Fruit fly (Drosophila melanogaster) whole organism, embryonic: ENCODE measurements around the gene cbt.
A peak's percentile ranks its signal among the peaks of the same experiment; 100 is the strongest.

ENCODE experiments used
- Adf1 ChIP-seq: fragments of 200-800 bp; sonication (Bioruptor generic); IDR thresholded peaks from 2 replicates; pipeline ENCODE4 v1.3.6; 2022; ENCODE audit warnings: missing biosample characterization, missing genetic modification characterization
- Aef1 ChIP-seq: fragments of 200-800 bp; sonication (Bioruptor generic); IDR thresholded peaks from 3 replicates; pipeline ENCODE4 v1.3.6; 2022; ENCODE audit warnings: missing biosample characterization, missing genetic modification characterization
- Atf3 ChIP-seq: fragments of 200-800 bp; sonication (Bioruptor generic); optimal IDR thresholded peaks from 3 replicates; lab custom pipeline; 2016; ENCODE audit warnings: missing biosample characterization, missing genetic modification characterization
- CG11247 ChIP-seq: fragments of 200-800 bp; sonication (Bioruptor generic); IDR thresholded peaks from 2 replicates; pipeline ENCODE4 v1.3.6; 2022; ENCODE audit warnings: missing biosample characterization, missing genetic modification characterization
- CG12659 ChIP-seq: fragments of 200-800 bp; sonication (Bioruptor generic); optimal IDR thresholded peaks from 3 replicates; lab custom pipeline; 2017; ENCODE audit warnings: mild to moderate bottlenecking, missing biosample characterization, missing genetic modification reagents, missing genetic modification characterization
- CG14710 ChIP-seq: fragments of 200-800 bp; sonication (Bioruptor generic); optimal IDR thresholded peaks from 3 replicates; lab custom pipeline; 2019; ENCODE audit warnings: missing biosample characterization, mild to moderate bottlenecking, missing genetic modification characterization, moderate library complexity
- CG1602 ChIP-seq: fragments of 200-800 bp; sonication (Bioruptor generic); optimal IDR thresholded peaks from 3 replicates; lab custom pipeline; 2016; ENCODE audit warnings: missing biosample characterization, missing genetic modification characterization
- CG1603 ChIP-seq: fragments of 200-800 bp; sonication (Bioruptor generic); optimal IDR thresholded peaks from 2 replicates; lab custom pipeline; 2019; ENCODE audit warnings: missing biosample characterization, mild to moderate bottlenecking, missing genetic modification characterization, moderate library complexity
- CG17328 ChIP-seq: fragments of 200-800 bp; sonication (Bioruptor generic); IDR thresholded peaks from 2 replicates; pipeline ENCODE4 v1.3.6; 2022; ENCODE audit warnings: missing biosample characterization, missing genetic modification characterization
- CG17912 ChIP-seq: fragments of 200-800 bp; sonication (Bioruptor generic); optimal IDR thresholded peaks from 2 replicates; lab custom pipeline; 2018; ENCODE audit warnings: missing biosample characterization, mild to moderate bottlenecking, missing genetic modification characterization
- CG18011 ChIP-seq: fragments of 200-800 bp; sonication (Bioruptor generic); optimal IDR thresholded peaks from 2 replicates; lab custom pipeline; 2017; ENCODE audit warnings: missing biosample characterization, missing genetic modification characterization, mild to moderate bottlenecking, moderate library complexity, missing genotype
- CG18262 ChIP-seq: fragments of 200-800 bp; optimal IDR thresholded peaks from 3 replicates; lab custom pipeline; 2019; ENCODE audit warnings: missing biosample characterization, mild to moderate bottlenecking, missing genetic modification characterization, moderate library complexity
- CG1832 ChIP-seq: fragments of 200-800 bp; sonication (Bioruptor generic); optimal IDR thresholded peaks from 2 replicates; lab custom pipeline; 2017; ENCODE audit warnings: missing biosample characterization, mild to moderate bottlenecking, missing genetic modification characterization, inconsistent platforms
- CG18599 ChIP-seq: fragments of 200-800 bp; sonication (Bioruptor generic); optimal IDR thresholded peaks from 3 replicates; lab custom pipeline; 2017; ENCODE audit warnings: missing biosample characterization, missing genetic modification characterization, mild to moderate bottlenecking, moderate library complexity, missing genetic modification reagents
- CG32772 ChIP-seq: fragments of 200-800 bp; sonication (Bioruptor generic); IDR thresholded peaks from 2 replicates; pipeline ENCODE4 v1.3.6; 2022; ENCODE audit warnings: missing biosample characterization, missing genetic modification characterization
- CG34224 ChIP-seq: fragments of 200-800 bp; sonication (Bioruptor generic); IDR thresholded peaks from 3 replicates; pipeline ENCODE4 v1.3.6; 2022; ENCODE audit warnings: missing biosample characterization, missing genetic modification characterization; ENCODE audit not compliant: partially characterized antibody
- CG3726 ChIP-seq: fragments of 200-800 bp; sonication (Bioruptor generic); IDR thresholded peaks from 3 replicates; pipeline ENCODE4, ENCODE4 v1.3.6; 2022; ENCODE audit warnings: missing biosample characterization, missing genetic modification characterization
- CG43689 ChIP-seq: fragments of 200-800 bp; sonication (Bioruptor generic); IDR thresholded peaks from 2 replicates; pipeline ENCODE4 v1.3.6; 2022; ENCODE audit warnings: missing biosample characterization, missing genetic modification characterization
- CG4820 ChIP-seq: fragments of 200-800 bp; sonication (Bioruptor generic); optimal IDR thresholded peaks from 3 replicates; lab custom pipeline; 2016; ENCODE audit warnings: missing biosample characterization, missing genetic modification characterization
- CG6654 ChIP-seq: fragments of 200-800 bp; sonication (Bioruptor generic); optimal IDR thresholded peaks from 2 replicates; lab custom pipeline; 2017; ENCODE audit warnings: missing biosample characterization, mild to moderate bottlenecking, missing genetic modification characterization
- CG6791 ChIP-seq: fragments of 200-800 bp; sonication (Bioruptor generic); IDR thresholded peaks from 3 replicates; pipeline ENCODE4 v1.3.6; 2022; ENCODE audit warnings: missing biosample characterization, missing genetic modification characterization; ENCODE audit not compliant: partially characterized antibody
- CG9932 ChIP-seq: fragments of 200-800 bp; sonication (Bioruptor generic); IDR thresholded peaks from 2 replicates; pipeline ENCODE4 v1.3.6; 2022; ENCODE audit warnings: missing biosample characterization, missing genetic modification characterization
- CoRest ChIP-seq: fragments of 200-800 bp; sonication (Bioruptor generic); optimal IDR thresholded peaks from 3 replicates; lab custom pipeline; 2018; ENCODE audit warnings: missing biosample characterization, mild to moderate bottlenecking, missing genetic modification characterization, moderate library complexity
- D ChIP-seq, 2 experiments: fragments of 200-800 bp in 1 of 2; fragments of >200 bp in 1 of 2; sonication (Bioruptor generic) in 1 of 2; optimal IDR thresholded peaks; 2 replicates in 1 of 2; 3 replicates in 1 of 2; lab custom pipeline; 2017; ENCODE audit warnings: mild to moderate bottlenecking in 1 of 2, missing biosample characterization in 1 of 2, missing genetic modification characterization in 1 of 2, missing genetic modification reagents in 1 of 2
- E2f1 ChIP-seq: fragments of 200-800 bp; sonication (Bioruptor generic); IDR thresholded peaks from 2 replicates; pipeline ENCODE4 v1.3.6; 2022; ENCODE audit warnings: missing biosample characterization, missing genetic modification characterization
- Hmr ChIP-seq: fragments of 200-800 bp; sonication (Bioruptor generic); optimal IDR thresholded peaks from 3 replicates; lab custom pipeline; 2017; ENCODE audit warnings: mild to moderate bottlenecking, missing biosample characterization, missing genetic modification reagents, missing genetic modification characterization
- Lpt ChIP-seq: fragments of >200 bp; optimal IDR thresholded peaks from 2 replicates; lab custom pipeline; 2018; ENCODE audit warnings: missing biosample characterization, missing genetic modification characterization
- Nf-YA ChIP-seq: fragments of 200-800 bp; sonication (Bioruptor generic); IDR thresholded peaks from 2 replicates; pipeline ENCODE4 v1.3.6; 2022; ENCODE audit warnings: missing biosample characterization, missing genetic modification characterization
- Nf-YB ChIP-seq: fragments of 200-800 bp; sonication (Bioruptor generic); optimal IDR thresholded peaks from 3 replicates; lab custom pipeline; 2019; ENCODE audit warnings: missing biosample characterization, mild to moderate bottlenecking, missing genetic modification characterization, moderate library complexity
- Nf-YC ChIP-seq: fragments of 200-800 bp; optimal IDR thresholded peaks from 3 replicates; lab custom pipeline; 2019; ENCODE audit warnings: missing biosample characterization, mild to moderate bottlenecking, missing genetic modification characterization, moderate library complexity
- Optix ChIP-seq: fragments of 200-800 bp; sonication (Bioruptor generic); IDR thresholded peaks from 3 replicates; pipeline ENCODE4 v1.3.6; 2022; ENCODE audit warnings: missing biosample characterization, missing genetic modification characterization
- Ravus ChIP-seq: fragments of 200-800 bp; sonication (Bioruptor generic); IDR thresholded peaks from 2 replicates; pipeline ENCODE4 v1.3.6; 2022; ENCODE audit warnings: missing biosample characterization, missing genetic modification characterization
- Sox102F ChIP-seq: fragments of 200-800 bp; sonication (Bioruptor generic); optimal IDR thresholded peaks from 2 replicates; lab custom pipeline; 2018; ENCODE audit warnings: missing biosample characterization, mild to moderate bottlenecking, missing genetic modification characterization, moderate library complexity
- bigmax ChIP-seq: fragments of 200-800 bp; sonication (Bioruptor generic); optimal IDR thresholded peaks from 2 replicates; lab custom pipeline; 2018; ENCODE audit warnings: missing biosample characterization, mild to moderate bottlenecking, missing genetic modification characterization
- cg ChIP-seq: fragments of 200-800 bp; sonication (Bioruptor generic); optimal IDR thresholded peaks from 3 replicates; lab custom pipeline; 2019; ENCODE audit warnings: missing biosample characterization, mild to moderate bottlenecking, missing genetic modification characterization, moderate library complexity
- chinmo ChIP-seq: fragments of 200-800 bp; sonication (Bioruptor generic); IDR thresholded peaks from 4 replicates; pipeline ENCODE4 v1.3.6; 2022; ENCODE audit warnings: missing biosample characterization, missing genetic modification characterization; ENCODE audit not compliant: partially characterized antibody
- crol ChIP-seq: fragments of 200-800 bp; sonication (Bioruptor generic); IDR thresholded peaks from 2 replicates; pipeline ENCODE4 v1.3.6; 2022; ENCODE audit warnings: missing biosample characterization, missing genetic modification characterization
- dpn ChIP-seq, 2 experiments: fragments of 200-800 bp; sonication (Bioruptor generic); optimal IDR thresholded peaks; 3 replicates each; lab custom pipeline; 2016; ENCODE audit warnings: missing biosample characterization in 2 of 2, missing genetic modification characterization in 2 of 2
- esg ChIP-seq: fragments of 200-800 bp; sonication (Bioruptor generic); conservative IDR thresholded peaks from 2 replicates; pipeline ENCODE4 v1.3.6; 2022; ENCODE audit warnings: missing biosample characterization, missing genetic modification characterization
- fd102C ChIP-seq: fragments of 200-800 bp; sonication (Bioruptor generic); optimal IDR thresholded peaks from 2 replicates; lab custom pipeline; 2018; ENCODE audit warnings: missing biosample characterization, mild to moderate bottlenecking, missing genetic modification characterization, moderate library complexity
- grn ChIP-seq: fragments of 200-800 bp; sonication (Bioruptor generic); optimal IDR thresholded peaks from 3 replicates; lab custom pipeline; 2017; ENCODE audit warnings: missing biosample characterization, missing genetic modification characterization
- gsb ChIP-seq: fragments of 200-800 bp; sonication (Bioruptor generic); IDR thresholded peaks from 2 replicates; pipeline ENCODE4 v1.3.6; 2022; ENCODE audit warnings: missing biosample characterization, missing genetic modification characterization
- hth ChIP-seq: fragments of >200 bp; optimal IDR thresholded peaks from 2 replicates; lab custom pipeline; 2017; ENCODE audit warnings: inconsistent platforms
- insv ChIP-seq, 2 experiments: fragments of 200-800 bp; sonication (Bioruptor generic); optimal IDR thresholded peaks; 3 replicates each; lab custom pipeline; 2016 to 2018; ENCODE audit warnings: missing biosample characterization in 2 of 2, missing genetic modification characterization in 2 of 2
- inv ChIP-seq: fragments of 200-800 bp; sonication (Bioruptor generic); IDR thresholded peaks from 2 replicates; pipeline ENCODE4 v1.3.6; 2022; ENCODE audit warnings: missing biosample characterization, missing genetic modification characterization; ENCODE audit not compliant: partially characterized antibody
- jumu ChIP-seq: fragments of 200-800 bp; sonication (Bioruptor generic); optimal IDR thresholded peaks from 3 replicates; lab custom pipeline; 2016; ENCODE audit warnings: missing biosample characterization, missing genetic modification characterization
- lmd ChIP-seq: fragments of 200-800 bp; sonication (Bioruptor generic); IDR thresholded peaks from 2 replicates; pipeline ENCODE4 v1.3.6; 2022; ENCODE audit warnings: missing biosample characterization, missing genetic modification characterization
- otp ChIP-seq: fragments of 200-800 bp; sonication (Bioruptor generic); IDR thresholded peaks from 3 replicates; pipeline ENCODE4, ENCODE4 v1.3.6; 2022; ENCODE audit warnings: missing biosample characterization, missing genetic modification characterization
- sr ChIP-seq: fragments of 200-800 bp; sonication (Bioruptor generic); IDR thresholded peaks from 3 replicates; pipeline ENCODE4 v1.3.6; 2022; ENCODE audit warnings: missing biosample characterization, missing genetic modification characterization
- vvl ChIP-seq: fragments of 200-800 bp; sonication (Bioruptor generic); IDR thresholded peaks from 2 replicates; pipeline ENCODE4 v1.3.6; 2022; ENCODE audit warnings: missing biosample characterization, missing genetic modification characterization

Gene cbt

dm6 chr2L:510534-511014, 31.1 kb upstream of the cbt start (continued):
- TF ChIP-seq Optix (no peak), CoRest (peak; percentile 56), inv (GFP tag; lab: Robert Waterston, UW) (no peak), CG9932 (GFP tag; lab: Robert Waterston, UW) (no peak), Atf3 (GFP tag; lab: Kevin White, UChicago) (peak; percentile 69), hth (lab: Kevin White, UChicago) (no peak), sr (GFP tag; lab: Robert Waterston, UW) (0 out of 3 replicates have a peak, but pooled peaks have one; percentile 29), CG14710 (tag; lab: Kevin White, UChicago) (peak; percentile 82), CG43689 (GFP tag; lab: Robert Waterston, UW) (no peak), bigmax (no peak), jumu (peak; percentile 12), insv (GFP tag; optimal IDR thresholded peaks at IDR 0.05; lab: Kevin White, UChicago) (peak in 1 of 2 experiments; percentile 45), dpn (GFP tag; optimal IDR thresholded peaks at IDR 0.05; lab: Kevin White, UChicago) (peak; percentile 14 to 66), CG18262 (tag; lab: Kevin White, UChicago) (peak; percentile 77), esg (GFP tag; lab: Robert Waterston, UW) (no peak), CG6654 (GFP tag; lab: Kevin White, UChicago) (peak; percentile 27), Aef1 (GFP tag; lab: Robert Waterston, UW) (no peak), fd102C (GFP tag; lab: Kevin White, UChicago) (peak; percentile 94), cg (peak; percentile 85), lmd (no peak), D (optimal IDR thresholded peaks at IDR 0.05; lab: Kevin White, UChicago) (no peak), D (GFP tag; optimal IDR thresholded peaks at IDR 0.05; lab: Kevin White, UChicago) (peak; percentile 75), CG18011 (peak; percentile 24), CG12659 (peak; percentile 49), Ravus (GFP tag; lab: Robert Waterston, UW) (no peak), CG17328 (GFP tag; lab: Robert Waterston, UW) (peak; percentile 57; the same call in 1 of the 2 replicates), Adf1 (GFP tag; lab: Robert Waterston, UW) (peak; percentile 21; the same call in 1 of the 2 replicates), CG1603 (tag; lab: Kevin White, UChicago) (peak; percentile 73), CG18599 (peak; percentile 69), CG1602 (peak; percentile 47), Hmr (GFP tag; lab: Kevin White, UChicago) (peak; percentile 68), Sox102F (GFP tag; lab: Kevin White, UChicago) (peak; percentile 43), gsb (no peak), vvl (peak; percentile 71)

dm6 chr2L:507169-507568, 27.7 kb upstream of the cbt start:
- TF ChIP-seq otp (GFP tag; lab: Robert Waterston, UW) (no peak), Nf-YB (GFP tag; lab: Kevin White, UChicago) (peak; percentile 97), grn (peak; percentile 85), sr (GFP tag; lab: Robert Waterston, UW) (0 out of 3 replicates have a peak, but pooled peaks have one; percentile 40), CG32772 (GFP tag; lab: Robert Waterston, UW) (0 out of 2 replicates have a peak, but pooled peaks have one; percentile 5), Nf-YC (tag; lab: Kevin White, UChicago) (peak; percentile 98), CG11247 (GFP tag; lab: Robert Waterston, UW) (0 out of 2 replicates have a peak, but pooled peaks have one; percentile 20), CG34224 (GFP tag; lab: Robert Waterston, UW) (no peak), CG3726 (GFP tag; lab: Robert Waterston, UW) (0 out of 3 replicates have a peak, but pooled peaks have one; percentile 33), Nf-YA (GFP tag; lab: Robert Waterston, UW) (peak; percentile 27; the same call in 1 of the 2 replicates), CG4820 (GFP tag; lab: Kevin White, UChicago) (no peak), crol (GFP tag; lab: Robert Waterston, UW) (peak; percentile 94), CG17912 (GFP tag; lab: Kevin White, UChicago) (no peak), cg (peak; percentile 15), Lpt (no peak), E2f1 (GFP tag; lab: Robert Waterston, UW) (no peak), CG6791 (GFP tag; lab: Robert Waterston, UW) (0 out of 3 replicates have a peak, but pooled peaks have one; percentile 27), chinmo (peak; percentile 72; the same call in 1 of the 4 replicates), CG1602 (no peak), CG1832 (GFP tag; lab: Kevin White, UChicago) (no peak)
